Worm (Caenorhabditis elegans): ENCODE data around the gene srv-27.

DNA sequence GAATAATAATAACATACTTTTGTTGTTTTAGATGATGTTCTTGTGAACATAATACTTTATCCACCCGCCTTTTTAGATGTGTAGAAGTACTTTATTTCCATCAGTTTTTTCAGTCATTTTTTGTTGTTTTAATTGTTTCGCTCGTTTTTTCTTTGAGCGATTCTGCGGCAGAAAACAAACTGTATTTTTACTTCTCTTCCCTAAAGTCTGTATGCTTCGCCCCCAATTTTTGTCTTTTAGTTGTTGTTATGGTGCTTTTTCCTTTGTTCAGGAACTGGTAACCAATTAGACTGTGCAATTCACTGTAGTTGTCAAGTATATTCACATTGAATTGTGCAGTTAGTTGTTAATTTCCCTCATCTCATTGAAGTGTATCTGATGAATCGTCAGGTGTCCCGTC is 27.6 kb upstream of the srv-27 start:
- TF ChIP-seq nhr-42 (GFP tag; IDR thresholded peaks at IDR 0.05) (no peak), fos-1 (tag; optimal IDR thresholded peaks at IDR 0.05) (no peak), pqm-1 (tag; optimal IDR thresholded peaks at IDR 0.05) (no peak), nhr-10 (tag; optimal IDR thresholded peaks at IDR 0.05) (no peak), Y105C5A.15 (GFP tag; IDR thresholded peaks at IDR 0.05) (no peak), ama-1 (optimal IDR thresholded peaks at IDR 0.05) (no peak), unc-62 (GFP tag; optimal IDR thresholded peaks at IDR 0.05 in 1 of 2) (no peak), unc-62 (tag; optimal IDR thresholded peaks at IDR 0.05) (no peak), ceh-20 (GFP tag; IDR thresholded peaks at IDR 0.05) (no peak), hmg-1.1 (GFP tag; IDR thresholded peaks at IDR 0.05) (no peak), jun-1 (tag; optimal IDR thresholded peaks at IDR 0.05) (no peak), nhr-77 (tag; optimal IDR thresholded peaks at IDR 0.05) (no peak), snpc-1.2 (GFP tag; IDR thresholded peaks at IDR 0.05) (peak; percentile 77), nhr-76 (tag; optimal IDR thresholded peaks at IDR 0.05) (no peak)

Measured in whole organism, L4 larva.